Worm (Caenorhabditis elegans) whole organism, L4 larva: ENCODE data around the gene mca-1.

ENCODE experiments used
- R02D3.7 ChIP-seq: fragments of 150-350 bp; sonication (generic microtip); optimal IDR thresholded peaks from 3 replicates; lab custom pipeline; 2014; ENCODE audit warnings: missing biosample characterization, missing genetic modification characterization
- egl-27 ChIP-seq: sonication (generic microtip); optimal IDR thresholded peaks from 3 replicates; lab custom pipeline; 2017; ENCODE audit warnings: missing biosample characterization, missing genetic modification reagents, missing genetic modification characterization
- jun-1 ChIP-seq: fragments of 150-350 bp; optimal IDR thresholded peaks from 2 replicates; lab custom pipeline; 2014; ENCODE audit warnings: missing biosample characterization, missing genetic modification reagents, missing genetic modification characterization
- lin-13 ChIP-seq: fragments of 150-350 bp; optimal IDR thresholded peaks from 2 replicates; lab custom pipeline; 2014; ENCODE audit warnings: missing biosample characterization, missing genetic modification reagents, missing genetic modification characterization
- lin-15B ChIP-seq: fragments of 150-350 bp; sonication (generic microtip); optimal IDR thresholded peaks from 3 replicates; lab custom pipeline; 2014; ENCODE audit warnings: missing biosample characterization, missing genetic modification characterization
- nhr-25 ChIP-seq: sonication (generic microtip); optimal IDR thresholded peaks from 2 replicates; lab custom pipeline; 2017; ENCODE audit warnings: missing genetic modification characterization, mild to moderate bottlenecking, missing compliant biosample characterization, antibody characterized with exemption, moderate library complexity, borderline replicate concordance; ENCODE audit not compliant: insufficient read depth
- nhr-41 ChIP-seq: fragments of 200-800 bp; sonication (Bioruptor generic); IDR thresholded peaks from 2 replicates; pipeline ENCODE4 v1.3.6; 2022; ENCODE audit warnings: missing genetic modification reagents, missing genetic modification characterization, missing compliant biosample characterization
- unc-62 ChIP-seq, 3 experiments: fragments of 150-350 bp in 1 of 3; sonication (generic microtip); optimal IDR thresholded peaks in 2 of 3; peaks in 1 of 3; 1 replicate in 1 of 3; 2 replicates in 2 of 3; lab custom pipeline; 2014 to 2017; ENCODE audit warnings: missing biosample characterization in 3 of 3, missing genetic modification characterization in 3 of 3, missing genetic modification reagents in 3 of 3, missing genotype in 1 of 3
- zag-1 ChIP-seq: fragments of 150-350 bp; optimal IDR thresholded peaks from 2 replicates; lab custom pipeline; 2014; ENCODE audit warnings: missing biosample characterization, missing genetic modification characterization
- zip-2 ChIP-seq: fragments of 150-350 bp; optimal IDR thresholded peaks from 2 replicates; lab custom pipeline; 2014; ENCODE audit warnings: missing biosample characterization, missing genetic modification characterization

DNA sequence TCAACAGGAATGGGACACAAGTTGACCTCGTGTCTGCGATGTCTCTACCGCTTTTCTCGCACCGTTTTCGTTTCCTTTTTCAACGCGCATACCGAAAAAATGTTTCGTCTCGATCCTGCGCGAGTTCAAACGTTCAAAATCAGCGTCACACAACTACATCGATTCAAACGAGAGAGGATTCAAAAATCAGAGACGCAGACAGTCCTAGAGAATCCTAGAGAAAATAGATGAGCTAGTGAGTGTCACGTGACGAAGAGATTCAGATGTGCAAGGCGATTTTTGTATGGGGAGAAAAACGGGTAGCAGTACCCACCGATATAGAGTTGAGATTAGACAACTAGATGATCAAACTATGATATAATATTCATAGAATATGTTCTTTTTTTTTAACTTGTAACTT, 35.2 kb upstream of the mca-1 start:
- TF ChIP-seq lin-13 (GFP tag; lab: Kevin White, UChicago) (no peak), jun-1 (no peak), nhr-41 (GFP tag; lab: Robert Waterston, UW) (no peak), lin-15B (no peak), unc-62 (GFP tag; optimal IDR thresholded peaks at IDR 0.05 in 1 of 2; lab: Kevin White, UChicago) (peak in 1 of 2 experiments; percentile 87), unc-62 (tag; optimal IDR thresholded peaks at IDR 0.05; lab: Kevin White, UChicago) (no peak), R02D3.7 (tag; lab: Kevin White, UChicago) (no peak), zip-2 (tag; lab: Kevin White, UChicago) (no peak), egl-27 (tag; lab: Kevin White, UChicago) (no peak), zag-1 (tag; lab: Kevin White, UChicago) (no peak), nhr-25 (tag; lab: Kevin White, UChicago) (no peak)
